Fruit fly (Drosophila melanogaster): ENCODE results near the gene Naa15-16.

Gene Naa15-16

DNA sequence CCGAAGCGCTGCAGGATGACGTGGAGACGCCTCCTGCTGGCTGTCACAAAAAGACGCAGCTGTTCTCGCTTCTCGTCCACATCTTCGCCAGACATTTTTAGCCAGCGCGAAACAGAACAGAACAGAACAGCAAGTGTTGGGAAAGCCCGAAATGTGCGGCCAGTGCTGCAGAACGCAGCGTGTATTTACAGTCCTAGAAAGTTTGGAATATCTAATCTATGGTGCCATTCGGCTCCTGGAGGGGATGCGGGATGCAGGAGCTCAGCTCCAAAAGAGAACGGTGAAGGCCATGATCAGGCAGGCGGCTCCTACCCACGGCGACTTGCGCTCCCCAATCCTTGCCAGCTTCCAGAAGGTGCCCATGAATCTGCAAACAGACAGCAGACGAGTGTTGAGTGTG, 14.5 kb downstream of the Naa15-16 start, which contains the start of gene CG12204 (continued):
- TF ChIP-seq pzg (GFP tag; optimal IDR thresholded peaks at IDR 0.05) (peak; percentile 24), Ssrp (tag; optimal IDR thresholded peaks at IDR 0.05) (no peak), CG1647 (GFP tag; optimal IDR thresholded peaks at IDR 0.05) (no peak), zf30C (GFP tag; optimal IDR thresholded peaks at IDR 0.05) (no peak), ATbp (GFP tag; optimal IDR thresholded peaks at IDR 0.05) (no peak), bab2 (GFP tag; optimal IDR thresholded peaks at IDR 0.05) (peak; percentile 15), onecut (GFP tag; IDR thresholded peaks at IDR 0.05) (peak; percentile 15; the same call in 1 of the 2 replicates), CG13123 (GFP tag; optimal IDR thresholded peaks at IDR 0.05) (no peak), CrebB (tag; optimal IDR thresholded peaks at IDR 0.05) (no peak), Hmx (GFP tag; optimal IDR thresholded peaks at IDR 0.05) (no peak), shn (GFP tag; optimal IDR thresholded peaks at IDR 0.05) (no peak), CG9932 (GFP tag; IDR thresholded peaks at IDR 0.05) (peak; percentile 20; the same call in 1 of the 2 replicates), Awh (GFP tag; IDR thresholded peaks at IDR 0.05) (0 out of 2 replicates have a peak, but pooled peaks have one; percentile 23), nau (GFP tag; optimal IDR thresholded peaks at IDR 0.05) (no peak), lbe (GFP tag; optimal IDR thresholded peaks at IDR 0.05) (no peak), fru (optimal IDR thresholded peaks at IDR 0.05) (no peak), CG2202 (tag; optimal IDR thresholded peaks at IDR 0.05) (no peak), Elba2 (GFP tag; optimal IDR thresholded peaks at IDR 0.05) (no peak), Doc2 (GFP tag; IDR thresholded peaks at IDR 0.05) (no peak), CG6175 (GFP tag; IDR thresholded peaks at IDR 0.05) (no peak), vnd (GFP tag; IDR thresholded peaks at IDR 0.05; ENCODE audit: partially characterized antibody) (no peak), gce (GFP tag; IDR thresholded peaks at IDR 0.05) (no peak), ttk (GFP tag; IDR thresholded peaks at IDR 0.05) (no peak), h (optimal IDR thresholded peaks at IDR 0.05) (no peak), CG7745 (tag; optimal IDR thresholded peaks at IDR 0.05) (no peak), insv (GFP tag; optimal IDR thresholded peaks at IDR 0.05) (peak in 1 of 2 experiments; percentile 11), Adf1 (GFP tag; IDR thresholded peaks at IDR 0.05) (no peak), CG18599 (GFP tag; optimal IDR thresholded peaks at IDR 0.05) (no peak), amos (GFP tag; IDR thresholded peaks at IDR 0.05; ENCODE audit: partially characterized antibody) (peak; percentile 30; the same call in 1 of the 2 replicates), corto (GFP tag; optimal IDR thresholded peaks at IDR 0.05) (no peak), CG17612 (GFP tag; IDR thresholded peaks at IDR 0.05) (no peak), E2f2 (GFP tag; IDR thresholded peaks at IDR 0.05) (peak; percentile 14; the same call in 1 of the 2 replicates), Fer1 (GFP tag; optimal IDR thresholded peaks at IDR 0.05) (peak; percentile 4), Dfd (GFP tag; optimal IDR thresholded peaks at IDR 0.05) (no peak), CG10274 (GFP tag; optimal IDR thresholded peaks at IDR 0.05) (no peak), CG2889 (GFP tag; IDR thresholded peaks at IDR 0.05) (no peak), dan (GFP tag; IDR thresholded peaks at IDR 0.05) (no peak), croc (GFP tag; conservative IDR thresholded peaks at IDR 0.05) (no peak), chn (GFP tag; optimal IDR thresholded peaks at IDR 0.05) (no peak), toy (GFP tag; IDR thresholded peaks at IDR 0.05) (no peak), unc-4 (GFP tag; IDR thresholded peaks at IDR 0.05; ENCODE audit: partially characterized antibody) (no peak), CG5953 (GFP tag; IDR thresholded peaks at IDR 0.05) (no peak), vvl (GFP tag; IDR thresholded peaks at IDR 0.05) (peak; percentile 23; the same call in 1 of the 2 replicates), stwl (tag; optimal IDR thresholded peaks at IDR 0.05) (peak; percentile 70), jing (GFP tag; optimal IDR thresholded peaks at IDR 0.05) (no peak), CG18619 (GFP tag; optimal IDR thresholded peaks at IDR 0.05) (no peak), oc (tag; optimal IDR thresholded peaks at IDR 0.05) (no peak), Hr51 (GFP tag; optimal IDR thresholded peaks at IDR 0.05) (peak in 1 of 2 experiments; percentile 17), Hsf (GFP tag; optimal IDR thresholded peaks at IDR 0.05) (no peak), CG13424 (tag; optimal IDR thresholded peaks at IDR 0.05) (no peak), HLH4C (GFP tag; IDR thresholded peaks at IDR 0.05; ENCODE audit: partially characterized antibody) (no peak), CG30403 (GFP tag; optimal IDR thresholded peaks at IDR 0.05) (no peak)

All from whole organism, embryonic.